Fruit fly (Drosophila melanogaster): Measurements from ENCODE around the gene ouib.

DNA sequence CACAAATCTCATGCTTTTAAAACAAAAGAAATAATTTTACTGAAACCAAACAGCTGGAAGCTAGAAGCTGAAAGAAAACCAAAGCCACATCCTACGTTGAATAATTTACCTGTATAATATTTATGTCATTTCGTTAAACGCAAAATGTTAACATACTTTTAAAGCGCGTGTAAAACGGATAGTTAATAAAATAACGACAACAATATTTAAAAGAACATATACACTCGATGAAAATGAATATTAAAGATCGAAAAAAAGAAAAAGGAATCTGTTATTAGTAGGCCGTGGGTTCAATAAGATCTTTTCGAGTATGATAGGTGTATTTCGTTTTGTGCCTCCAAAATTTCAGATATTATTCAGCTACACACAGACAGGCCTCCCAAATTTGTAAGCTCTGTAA, 4.2 kb upstream of the ouib start, which contains the start of gene CG8136:
- no peak for TF ChIP-seq CG8478 (optimal IDR thresholded peaks at IDR 0.05)
- TF ChIP-seq psq (optimal IDR thresholded peaks at IDR 0.05), result no peak
- no peak for TF ChIP-seq EcR (GFP tag; optimal IDR thresholded peaks at IDR 0.05)

Data from whole organism.